Worm (Caenorhabditis elegans) whole organism, L2 larva: ENCODE results near the gene islo-1.

Source experiments
- F13H6.1 ChIP-seq: sonication (generic microtip); optimal IDR thresholded peaks from 2 replicates; lab custom pipeline; 2016; ENCODE audit warnings: missing genetic modification characterization, missing compliant biosample characterization
- R02D3.7 ChIP-seq: fragments of 150-350 bp; optimal IDR thresholded peaks from 2 replicates; lab custom pipeline; 2014; ENCODE audit warnings: missing biosample characterization, missing genetic modification characterization
- ZK546.5 ChIP-seq: sonication (generic microtip); optimal IDR thresholded peaks from 2 replicates; lab custom pipeline; 2017; ENCODE audit warnings: missing biosample characterization, missing genetic modification characterization
- alr-1 ChIP-seq: fragments of 150-350 bp; optimal IDR thresholded peaks from 2 replicates; lab custom pipeline; 2014; ENCODE audit warnings: missing biosample characterization, missing genetic modification characterization
- blmp-1 ChIP-seq: sonication (generic microtip); optimal IDR thresholded peaks from 2 replicates; lab custom pipeline; 2017; ENCODE audit warnings: missing genetic modification characterization, mild to moderate bottlenecking, missing compliant biosample characterization, antibody characterized with exemption, moderate library complexity; ENCODE audit not compliant: insufficient read depth
- ceh-16 ChIP-seq: fragments of 150-350 bp; optimal IDR thresholded peaks from 2 replicates; lab custom pipeline; 2014; ENCODE audit warnings: missing biosample characterization, missing genetic modification characterization
- crh-2 ChIP-seq: sonication (generic microtip); optimal IDR thresholded peaks from 2 replicates; lab custom pipeline; 2017; ENCODE audit warnings: missing biosample characterization, missing genetic modification characterization
- dmd-4 ChIP-seq: sonication (generic microtip); optimal IDR thresholded peaks from 2 replicates; lab custom pipeline; 2017; ENCODE audit warnings: missing biosample characterization, missing genetic modification characterization
- egl-27 ChIP-seq: sonication (generic microtip); optimal IDR thresholded peaks from 3 replicates; lab custom pipeline; 2017; ENCODE audit warnings: missing biosample characterization, missing genetic modification reagents, missing genetic modification characterization
- elt-1 ChIP-seq: fragments of 150-350 bp; optimal IDR thresholded peaks from 2 replicates; lab custom pipeline; 2014; ENCODE audit warnings: missing biosample characterization, missing genetic modification characterization
- elt-3 ChIP-seq: sonication (generic microtip); optimal IDR thresholded peaks from 2 replicates; lab custom pipeline; 2017; ENCODE audit warnings: missing biosample characterization, missing genetic modification characterization
- fos-1 ChIP-seq: fragments of 150-350 bp; optimal IDR thresholded peaks from 2 replicates; lab custom pipeline; 2014; ENCODE audit warnings: missing biosample characterization, missing genetic modification characterization
- lin-11 ChIP-seq: fragments of 150-350 bp; sonication (generic microtip); optimal IDR thresholded peaks from 2 replicates; lab custom pipeline; 2014; ENCODE audit warnings: missing biosample characterization, missing genetic modification characterization, inconsistent platforms, mixed read lengths
- lin-13 ChIP-seq: fragments of 150-350 bp; optimal IDR thresholded peaks from 2 replicates; lab custom pipeline; 2014; ENCODE audit warnings: missing biosample characterization, missing genetic modification reagents, missing genetic modification characterization
- lin-39 ChIP-seq: fragments of 150-350 bp; optimal IDR thresholded peaks from 2 replicates; lab custom pipeline; 2014; ENCODE audit warnings: missing biosample characterization, missing genetic modification reagents, missing genetic modification characterization
- mbf-1 ChIP-seq: sonication (generic microtip); optimal IDR thresholded peaks from 2 replicates; lab custom pipeline; 2017; ENCODE audit warnings: missing biosample characterization, missing genetic modification characterization
- mdl-1 ChIP-seq, 2 experiments: fragments of 150-350 bp in 1 of 2; sonication (generic microtip) in 1 of 2; optimal IDR thresholded peaks; 2 replicates each; lab custom pipeline; 2017; ENCODE audit warnings: missing biosample characterization in 2 of 2, missing genetic modification characterization in 2 of 2
- nhr-10 ChIP-seq: sonication (generic microtip); optimal IDR thresholded peaks from 2 replicates; lab custom pipeline; 2017; ENCODE audit warnings: missing biosample characterization, missing genetic modification characterization
- nhr-11 ChIP-seq: fragments of 150-350 bp; optimal IDR thresholded peaks from 2 replicates; lab custom pipeline; 2014; ENCODE audit warnings: missing biosample characterization, missing genetic modification characterization
- nhr-12 ChIP-seq: fragments of 150-350 bp; optimal IDR thresholded peaks from 2 replicates; lab custom pipeline; 2014; ENCODE audit warnings: missing biosample characterization, missing genetic modification characterization
- nhr-129 ChIP-seq: fragments of 150-350 bp; optimal IDR thresholded peaks from 2 replicates; lab custom pipeline; 2014; ENCODE audit warnings: missing biosample characterization, missing genetic modification characterization
- nhr-21 ChIP-seq: fragments of 150-350 bp; optimal IDR thresholded peaks from 2 replicates; lab custom pipeline; 2014; ENCODE audit warnings: missing biosample characterization, missing genetic modification characterization
- nhr-23 ChIP-seq: fragments of 150-350 bp; optimal IDR thresholded peaks from 2 replicates; lab custom pipeline; 2014; ENCODE audit warnings: missing biosample characterization, missing genetic modification reagents, missing genetic modification characterization
- nhr-237 ChIP-seq: fragments of 150-350 bp; optimal IDR thresholded peaks from 2 replicates; lab custom pipeline; 2014; ENCODE audit warnings: missing biosample characterization, missing genetic modification characterization
- nhr-25 ChIP-seq: fragments of 150-350 bp; sonication (generic microtip); optimal IDR thresholded peaks from 3 replicates; lab custom pipeline; 2014; ENCODE audit warnings: missing biosample characterization, missing genetic modification characterization
- nhr-77 ChIP-seq: fragments of 150-350 bp; optimal IDR thresholded peaks from 2 replicates; lab custom pipeline; 2014; ENCODE audit warnings: missing biosample characterization, missing genetic modification characterization
- peb-1 ChIP-seq: fragments of 150-350 bp; optimal IDR thresholded peaks from 2 replicates; lab custom pipeline; 2014; ENCODE audit warnings: missing biosample characterization, missing genetic modification characterization
- sem-4 ChIP-seq: fragments of 150-350 bp; optimal IDR thresholded peaks from 2 replicates; lab custom pipeline; 2014; ENCODE audit warnings: missing biosample characterization, missing genetic modification reagents, missing genetic modification characterization
- skn-1 ChIP-seq: sonication (generic microtip); optimal IDR thresholded peaks from 2 replicates; lab custom pipeline; 2017; ENCODE audit warnings: missing biosample characterization, missing genetic modification characterization
- sma-9 ChIP-seq, 2 experiments: fragments of 150-350 bp in 1 of 2; sonication (generic microtip) in 1 of 2; optimal IDR thresholded peaks; 2 replicates each; lab custom pipeline; 2014 to 2016; ENCODE audit warnings: missing genetic modification characterization in 2 of 2, mild to moderate bottlenecking in 1 of 2, missing biosample characterization in 1 of 2, missing compliant biosample characterization in 1 of 2, missing genetic modification reagents in 1 of 2, moderate library complexity in 1 of 2
- snpc-4 ChIP-seq: fragments of 150-350 bp; optimal IDR thresholded peaks from 2 replicates; lab custom pipeline; 2014; ENCODE audit warnings: missing biosample characterization, missing genetic modification characterization
- unc-39 ChIP-seq: fragments of 150-350 bp; optimal IDR thresholded peaks from 2 replicates; lab custom pipeline; 2014; ENCODE audit warnings: missing biosample characterization, missing genetic modification characterization
- unc-55 ChIP-seq: fragments of 150-350 bp; sonication (generic microtip); optimal IDR thresholded peaks from 3 replicates; lab custom pipeline; 2014; ENCODE audit warnings: missing biosample characterization, missing genetic modification reagents, missing genetic modification characterization
- unc-62 ChIP-seq: fragments of 150-350 bp; optimal IDR thresholded peaks from 2 replicates; lab custom pipeline; 2014; ENCODE audit warnings: missing biosample characterization, missing genetic modification reagents, missing genetic modification characterization
- zag-1 ChIP-seq: fragments of 150-350 bp; optimal IDR thresholded peaks from 2 replicates; lab custom pipeline; 2014; ENCODE audit warnings: missing biosample characterization, missing genetic modification characterization
- ztf-1 ChIP-seq: fragments of 200-800 bp; sonication (Bioruptor generic); conservative IDR thresholded peaks from 2 replicates; pipeline ENCODE4 v1.3.6; 2022; ENCODE audit warnings: missing genetic modification characterization, missing compliant biosample characterization
- ztf-11 ChIP-seq: sonication (generic microtip); optimal IDR thresholded peaks from 2 replicates; lab custom pipeline; 2017; ENCODE audit warnings: missing biosample characterization, missing genetic modification characterization

The islo-1 gene

ce11 chrIV:8174792-8175191 is 38.6 kb downstream of the islo-1 start:
- TF ChIP-seq lin-13 (GFP tag; lab: Kevin White, UChicago): no peak
- no peak for TF ChIP-seq elt-1 (tag; lab: Kevin White, UChicago)
- no peak for TF ChIP-seq dmd-4 (tag; lab: Kevin White, UChicago)
- TF ChIP-seq unc-62 (GFP tag; lab: Kevin White, UChicago): no peak
- peak; percentile 6 for TF ChIP-seq nhr-25 (tag; lab: Kevin White, UChicago)
- TF ChIP-seq nhr-21 (tag; lab: Kevin White, UChicago): no peak
- peak; percentile 23 for TF ChIP-seq blmp-1
- no peak for TF ChIP-seq ztf-1 (GFP tag; lab: Robert Waterston, UW)
- no peak for TF ChIP-seq elt-3 (tag; lab: Kevin White, UChicago)
- TF ChIP-seq alr-1: no peak
- TF ChIP-seq unc-39 (tag; lab: Kevin White, UChicago): no peak
- TF ChIP-seq mdl-1 (tag; optimal IDR thresholded peaks at IDR 0.05; lab: Kevin White, UChicago): no peak
- TF ChIP-seq nhr-11 (tag; lab: Kevin White, UChicago): no peak
- TF ChIP-seq fos-1 (tag; lab: Kevin White, UChicago): peak; percentile 76
- no peak for TF ChIP-seq R02D3.7 (tag; lab: Kevin White, UChicago)
- no peak for TF ChIP-seq unc-55 (GFP tag; lab: Kevin White, UChicago)
- no peak for TF ChIP-seq ZK546.5
- no peak for TF ChIP-seq mbf-1 (tag; lab: Kevin White, UChicago)
- TF ChIP-seq, all 48 proteins: peak for 3

DNA sequence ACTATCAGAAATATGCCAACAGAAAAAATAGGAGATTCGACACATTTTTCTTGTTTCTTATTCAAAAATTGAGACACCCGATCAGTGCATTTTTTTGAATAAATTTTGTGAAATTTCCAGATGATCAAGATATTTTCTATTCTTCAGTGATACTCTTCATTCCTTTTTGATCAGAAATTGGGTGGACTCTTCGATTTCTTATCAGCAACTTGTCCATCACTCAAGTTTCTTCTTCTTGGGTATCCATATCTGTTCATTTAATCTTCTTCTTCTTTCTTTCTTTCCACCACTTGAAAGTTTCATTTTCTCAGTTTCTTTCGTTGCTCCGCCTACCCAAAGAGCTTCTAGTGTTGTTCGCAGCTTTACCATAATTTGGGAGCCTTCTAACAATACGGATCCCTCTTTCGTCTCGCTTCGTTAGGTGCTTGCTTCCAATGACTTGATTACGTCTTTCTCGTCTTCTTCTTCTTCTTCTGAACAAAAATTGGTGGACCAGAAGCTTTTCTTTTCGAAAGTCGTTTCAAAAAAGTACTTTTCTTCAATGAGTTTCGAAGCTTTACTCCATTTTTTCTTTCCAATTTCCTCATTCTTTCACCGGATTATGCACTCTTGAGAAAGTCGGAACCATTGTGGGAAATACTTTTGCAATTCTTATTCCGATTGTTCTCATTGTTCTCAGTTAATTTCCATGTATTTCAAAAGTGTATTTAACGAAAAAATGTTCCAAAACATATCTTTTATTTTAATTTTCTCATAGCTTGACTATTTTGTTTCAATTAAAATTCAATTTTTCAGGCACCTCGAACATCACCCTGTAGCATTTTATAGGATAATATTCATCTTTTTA is 39.7 kb downstream of the islo-1 start, which contains the start of gene pct-1:
pct-1 (plus strand) TSS at position 797 of the 847 bp plus-strand sequence.
- no peak for TF ChIP-seq nhr-77
- no peak for TF ChIP-seq nhr-129 (tag; lab: Kevin White, UChicago)
- no peak for TF ChIP-seq zag-1 (tag; lab: Kevin White, UChicago)
- TF ChIP-seq nhr-10: no peak
- no peak for TF ChIP-seq unc-39 (tag; lab: Kevin White, UChicago)
- TF ChIP-seq, all 48 proteins: peak for 0

ce11 chrIV:8181404-8181803 is 45.2 kb downstream of the islo-1 start:
- no peak for TF ChIP-seq ceh-16 (tag; lab: Kevin White, UChicago)
- no peak for TF ChIP-seq skn-1 (tag; lab: Kevin White, UChicago)
- no peak for TF ChIP-seq F13H6.1
- no peak for TF ChIP-seq lin-11
- no peak for TF ChIP-seq nhr-23 (tag; lab: Kevin White, UChicago)
- TF ChIP-seq ztf-11 (tag; lab: Kevin White, UChicago): no peak

DNA sequence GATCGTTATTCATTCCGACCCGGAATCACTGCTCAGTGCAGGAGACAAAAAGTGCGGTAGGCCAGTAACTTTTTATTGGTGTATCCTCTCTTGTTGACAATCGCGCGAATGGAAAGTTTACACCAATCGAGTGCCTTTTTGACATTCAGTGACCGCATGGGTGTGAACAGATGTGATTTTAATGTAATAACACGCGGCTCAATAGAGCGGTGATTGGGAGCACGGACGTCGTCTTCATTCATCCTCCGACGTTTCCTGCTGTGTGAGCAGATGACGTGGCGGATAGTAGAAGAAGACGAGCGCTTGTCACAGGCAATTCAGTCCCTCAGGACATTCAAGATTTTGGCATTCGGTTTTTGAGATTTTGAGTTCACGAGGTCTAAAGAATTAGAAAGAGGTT is 46.4 kb downstream of the islo-1 start:
- TF ChIP-seq nhr-12 (tag; lab: Kevin White, UChicago): no peak
- TF ChIP-seq crh-2 (tag; lab: Kevin White, UChicago): no peak
- no peak for TF ChIP-seq lin-39 (tag; lab: Kevin White, UChicago)
- TF ChIP-seq dmd-4 (tag; lab: Kevin White, UChicago): no peak
- TF ChIP-seq nhr-237: no peak
- no peak for TF ChIP-seq nhr-21 (tag; lab: Kevin White, UChicago)
- no peak for TF ChIP-seq sma-9 (GFP tag; optimal IDR thresholded peaks at IDR 0.05; lab: Kevin White, UChicago)
- TF ChIP-seq sma-9 (tag; optimal IDR thresholded peaks at IDR 0.05; lab: Kevin White, UChicago): no peak
- TF ChIP-seq sem-4 (tag; lab: Kevin White, UChicago): no peak
- TF ChIP-seq egl-27 (tag; lab: Kevin White, UChicago): no peak
- TF ChIP-seq snpc-4: no peak
- TF ChIP-seq R02D3.7 (tag; lab: Kevin White, UChicago): no peak
- TF ChIP-seq peb-1 (tag; lab: Kevin White, UChicago): no peak
- TF ChIP-seq nhr-77: no peak
